Fruit fly (Drosophila melanogaster) whole organism, adult: Measurements from ENCODE around the gene TotE.

Experiments
- CG11617 ChIP-seq: fragments of 200-800 bp; sonication (Bioruptor generic); optimal IDR thresholded peaks from 2 replicates; lab custom pipeline; 2017; ENCODE audit warnings: mild to moderate bottlenecking, missing biosample characterization, missing genetic modification reagents, missing genetic modification characterization
- CG12768 ChIP-seq: fragments of 200-800 bp; sonication (Bioruptor generic); optimal IDR thresholded peaks from 2 replicates; lab custom pipeline; 2017; ENCODE audit warnings: missing biosample characterization, missing genetic modification characterization, mild to moderate bottlenecking, moderate library complexity, missing genetic modification reagents
- CG14711 ChIP-seq: fragments of 200-800 bp; sonication (Bioruptor generic); optimal IDR thresholded peaks from 2 replicates; lab custom pipeline; 2018; ENCODE audit warnings: missing biosample characterization, mild to moderate bottlenecking, missing genetic modification characterization, moderate library complexity
- CG1620 ChIP-seq: fragments of 200-800 bp; sonication (Bioruptor generic); optimal IDR thresholded peaks from 2 replicates; lab custom pipeline; 2016; ENCODE audit warnings: missing biosample characterization, missing genetic modification characterization
- CG33017 ChIP-seq: fragments of 200-800 bp; sonication (Bioruptor generic); optimal IDR thresholded peaks from 2 replicates; lab custom pipeline; 2018; ENCODE audit warnings: missing biosample characterization, mild to moderate bottlenecking, missing genetic modification characterization, moderate library complexity
- CG5204 ChIP-seq: fragments of 200-800 bp; sonication (Bioruptor generic); optimal IDR thresholded peaks from 2 replicates; lab custom pipeline; 2016; ENCODE audit warnings: missing biosample characterization, missing genetic modification characterization
- CG7045 ChIP-seq: fragments of 200-800 bp; sonication (Bioruptor generic); optimal IDR thresholded peaks from 2 replicates; lab custom pipeline; 2017; ENCODE audit warnings: missing biosample characterization, mild to moderate bottlenecking, missing genetic modification characterization
- CG7101 ChIP-seq: fragments of 200-800 bp; sonication (Bioruptor generic); optimal IDR thresholded peaks from 2 replicates; lab custom pipeline; 2018; ENCODE audit warnings: missing biosample characterization, mild to moderate bottlenecking, missing genetic modification characterization, moderate library complexity
- Clk ChIP-seq: fragments of 200-800 bp; sonication (Bioruptor generic); optimal IDR thresholded peaks from 2 replicates; lab custom pipeline; 2017; ENCODE audit warnings: missing biosample characterization, missing genetic modification characterization
- Crg-1 ChIP-seq: fragments of 200-800 bp; sonication (Bioruptor generic); optimal IDR thresholded peaks from 2 replicates; lab custom pipeline; 2016; ENCODE audit warnings: missing biosample characterization, missing genetic modification characterization
- Hr96 ChIP-seq: fragments of 200-800 bp; sonication (Bioruptor generic); optimal IDR thresholded peaks from 2 replicates; lab custom pipeline; 2016; ENCODE audit warnings: missing biosample characterization, missing genetic modification characterization
- Mnt ChIP-seq: fragments of 200-800 bp; sonication (Bioruptor generic); optimal IDR thresholded peaks from 2 replicates; lab custom pipeline; 2016; ENCODE audit warnings: missing biosample characterization, mild to moderate bottlenecking, missing genetic modification characterization
- bab1 ChIP-seq: fragments of 200-800 bp; sonication (Bioruptor generic); optimal IDR thresholded peaks from 3 replicates; lab custom pipeline; 2019; ENCODE audit warnings: missing biosample characterization, mild to moderate bottlenecking, missing genetic modification characterization, moderate library complexity
- cic ChIP-seq: fragments of 200-800 bp; sonication (Bioruptor generic); optimal IDR thresholded peaks from 2 replicates; lab custom pipeline; 2017; ENCODE audit warnings: missing biosample characterization, mild to moderate bottlenecking, missing genetic modification characterization, moderate library complexity
- cnc ChIP-seq, 2 experiments: fragments of >200 bp; optimal IDR thresholded peaks; 2 replicates each; lab custom pipeline; 2017
- kay ChIP-seq: fragments of 200-800 bp; sonication (Bioruptor generic); peaks from one replicate; lab custom pipeline; 2016; ENCODE audit warnings: missing biosample characterization, missing genetic modification characterization, borderline replicate concordance
- ovo ChIP-seq: fragments of 200-800 bp; sonication (Bioruptor generic); optimal IDR thresholded peaks from 2 replicates; lab custom pipeline; 2016; ENCODE audit warnings: missing biosample characterization, missing genetic modification characterization
- pad ChIP-seq: fragments of 200-800 bp; sonication (Bioruptor generic); optimal IDR thresholded peaks from 3 replicates; lab custom pipeline; 2017; ENCODE audit warnings: missing biosample characterization, missing genetic modification characterization, mild to moderate bottlenecking, moderate library complexity, missing genetic modification reagents
- tj ChIP-seq: fragments of 200-800 bp; sonication (Bioruptor generic); optimal IDR thresholded peaks from 3 replicates; lab custom pipeline; 2017; ENCODE audit warnings: missing biosample characterization, mild to moderate bottlenecking, missing genetic modification characterization, moderate library complexity
- toe ChIP-seq: fragments of 200-800 bp; sonication (Bioruptor generic); optimal IDR thresholded peaks from 2 replicates; lab custom pipeline; 2016; ENCODE audit warnings: missing biosample characterization, missing genetic modification characterization

TotE gene

DNA sequence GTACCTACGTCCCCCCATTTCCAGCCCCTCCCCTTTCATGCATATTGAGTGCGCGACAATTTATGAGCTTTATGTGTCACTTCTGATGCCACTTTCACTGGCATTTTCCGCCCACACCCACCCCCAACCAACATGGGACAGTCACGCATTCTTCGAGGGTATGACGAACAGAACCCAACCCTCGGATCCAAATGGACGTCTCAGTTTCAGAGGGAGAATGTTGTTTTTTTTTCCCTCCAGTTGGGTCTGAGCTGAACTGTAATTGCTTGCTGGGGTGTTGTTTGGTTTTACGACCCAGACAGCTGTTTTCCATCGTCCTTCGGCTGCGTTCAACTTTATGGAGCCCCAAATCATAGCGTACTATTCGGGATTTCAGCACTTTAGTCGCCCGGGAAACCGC lies 10.5 kb upstream of the TotE start:
- TF ChIP-seq CG7045 (GFP tag; lab: Kevin White, UChicago) = no peak
- TF ChIP-seq toe (GFP tag; lab: Kevin White, UChicago) = no peak
- TF ChIP-seq cnc (optimal IDR thresholded peaks at IDR 0.05; lab: Kevin White, UChicago) = no peak
- no peak for TF ChIP-seq ovo (GFP tag; lab: Kevin White, UChicago)
- no peak for TF ChIP-seq CG11617 (GFP tag; lab: Kevin White, UChicago)

- TF ChIP-seq tj (GFP tag; lab: Kevin White, UChicago) (no peak), CG14711 (tag; lab: Kevin White, UChicago) (no peak), pad (GFP tag; lab: Kevin White, UChicago) (no peak), cnc (optimal IDR thresholded peaks at IDR 0.05; lab: Kevin White, UChicago) (no peak), kay (GFP tag; lab: Kevin White, UChicago) (no peak), bab1 (GFP tag; lab: Kevin White, UChicago) (no peak)
These were observed 4.5 kb upstream of the TotE start for dm6 chr2L:19917860-19918259.

DNA sequence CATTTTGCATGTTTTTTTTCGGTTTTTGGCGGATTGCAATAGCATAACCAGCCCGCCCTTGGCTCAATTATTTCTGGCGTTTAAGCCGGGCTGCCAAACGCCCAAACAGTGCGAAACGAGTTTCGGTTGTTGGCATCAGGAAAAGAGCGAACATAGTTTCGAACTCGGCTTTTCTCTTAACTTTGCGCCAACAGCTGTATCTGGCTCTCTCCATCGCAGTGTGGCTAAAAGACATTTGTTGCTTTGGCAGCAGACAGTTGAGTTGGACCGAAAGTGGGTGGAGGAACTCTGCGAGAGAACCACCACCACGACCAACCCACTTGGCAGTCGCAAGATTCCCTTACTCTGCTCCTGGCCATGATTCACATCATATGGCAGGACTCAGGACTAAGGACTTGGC lies 3.7 kb upstream of the TotE start:
- TF ChIP-seq CG12768 (GFP tag; lab: Kevin White, UChicago) (no peak), cic (GFP tag; lab: Kevin White, UChicago) (no peak), toe (GFP tag; lab: Kevin White, UChicago) (no peak), kay (GFP tag; lab: Kevin White, UChicago) (no peak), Hr96 (GFP tag; lab: Kevin White, UChicago) (no peak)

- no peak for TF ChIP-seq CG12768 (GFP tag; lab: Kevin White, UChicago)
- no peak for TF ChIP-seq cnc (optimal IDR thresholded peaks at IDR 0.05; lab: Kevin White, UChicago)
- TF ChIP-seq Hr96 (GFP tag; lab: Kevin White, UChicago) = no peak
- no peak for TF ChIP-seq CG14711 (tag; lab: Kevin White, UChicago)
- no peak for TF ChIP-seq CG7101
- no peak for TF ChIP-seq CG5204 (GFP tag; lab: Kevin White, UChicago)
- TF ChIP-seq ovo (GFP tag; lab: Kevin White, UChicago) = no peak
- no peak for TF ChIP-seq kay (GFP tag; lab: Kevin White, UChicago)
- TF ChIP-seq CG33017 (tag; lab: Kevin White, UChicago) = no peak
- no peak for TF ChIP-seq CG7045 (GFP tag; lab: Kevin White, UChicago)
- no peak for TF ChIP-seq tj (GFP tag; lab: Kevin White, UChicago)
- no peak for TF ChIP-seq CG11617 (GFP tag; lab: Kevin White, UChicago)
- TF ChIP-seq Clk (GFP tag; lab: Kevin White, UChicago) = no peak
- TF ChIP-seq pad (GFP tag; lab: Kevin White, UChicago) = no peak
- TF ChIP-seq CG1620 (GFP tag; lab: Kevin White, UChicago) = no peak
- TF ChIP-seq cic (GFP tag; lab: Kevin White, UChicago) = no peak
- no peak for TF ChIP-seq toe (GFP tag; lab: Kevin White, UChicago)
These were observed 1.9 kb upstream of the TotE start for dm6 chr2L:19915195-19915594.

DNA sequence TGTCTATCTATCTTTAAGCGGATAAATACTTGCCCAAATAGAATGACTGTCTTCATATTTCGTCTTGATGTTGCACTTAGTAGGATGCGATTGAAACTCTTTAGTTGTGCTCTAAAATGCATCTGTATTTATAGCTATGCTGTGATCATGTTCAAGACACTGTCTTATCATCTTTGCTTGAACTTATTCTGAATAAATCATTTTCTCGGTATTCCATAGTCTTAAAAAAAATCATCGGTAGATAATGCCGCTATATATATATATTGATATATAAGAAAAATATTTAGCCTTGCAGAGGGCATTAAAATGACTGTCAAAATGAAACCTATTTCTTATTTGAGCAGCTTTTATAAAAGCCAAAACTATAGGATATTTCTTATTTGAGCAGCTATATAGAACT lies 1.0 kb downstream of the TotE start, which contains the start of gene TotF:
Gene TotF (minus strand): TSS at position 101 of the 400 bp plus-strand sequence.
- no peak for TF ChIP-seq CG5204 (GFP tag; lab: Kevin White, UChicago)
- no peak for TF ChIP-seq ovo (GFP tag; lab: Kevin White, UChicago)
- TF ChIP-seq CG7045 (GFP tag; lab: Kevin White, UChicago) = no peak
- no peak for TF ChIP-seq tj (GFP tag; lab: Kevin White, UChicago)
- TF ChIP-seq CG1620 (GFP tag; lab: Kevin White, UChicago) = no peak
- TF ChIP-seq cic (GFP tag; lab: Kevin White, UChicago) = no peak
- TF ChIP-seq CG14711 (tag; lab: Kevin White, UChicago) = no peak
- no peak for TF ChIP-seq CG33017 (tag; lab: Kevin White, UChicago)
- no peak for TF ChIP-seq bab1 (GFP tag; lab: Kevin White, UChicago)
- TF ChIP-seq CG11617 (GFP tag; lab: Kevin White, UChicago) = no peak
- TF ChIP-seq Clk (GFP tag; lab: Kevin White, UChicago) = no peak
- no peak for TF ChIP-seq Mnt (GFP tag; lab: Kevin White, UChicago)
- TF ChIP-seq Hr96 (GFP tag; lab: Kevin White, UChicago) = no peak
- no peak for TF ChIP-seq CG7101

DNA sequence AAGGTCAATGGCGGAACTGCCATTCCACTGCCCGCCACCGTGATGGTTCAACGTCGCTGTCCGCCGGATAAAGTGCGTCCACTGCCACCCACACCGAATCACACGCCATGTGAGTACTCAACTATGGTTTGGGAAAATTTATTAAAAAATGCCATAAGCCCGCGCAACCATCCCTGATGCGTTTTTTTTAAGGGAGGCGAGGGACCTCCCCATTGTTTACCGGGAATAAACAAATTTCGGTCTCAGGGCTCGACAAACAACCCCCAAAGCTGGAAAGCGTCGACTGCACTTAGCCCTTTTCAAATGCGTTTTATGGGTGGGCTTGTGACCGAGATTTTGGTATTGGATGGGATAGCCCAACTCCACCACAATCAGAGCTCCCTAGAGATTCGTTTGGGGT lies 5.5 kb downstream of the TotE start:
- TF ChIP-seq CG11617 (GFP tag; lab: Kevin White, UChicago) (no peak), ovo (GFP tag; lab: Kevin White, UChicago) (no peak), Crg-1 (no peak), CG7045 (GFP tag; lab: Kevin White, UChicago) (no peak), kay (GFP tag; lab: Kevin White, UChicago) (no peak)

dm6 chr2L:19905233-19905632 lies 8.1 kb downstream of the TotE start:
- TF ChIP-seq cnc (optimal IDR thresholded peaks at IDR 0.05; lab: Kevin White, UChicago) (no peak), CG7045 (GFP tag; lab: Kevin White, UChicago) (no peak), Hr96 (GFP tag; lab: Kevin White, UChicago) (no peak), CG11617 (GFP tag; lab: Kevin White, UChicago) (no peak), bab1 (GFP tag; lab: Kevin White, UChicago) (no peak), CG14711 (tag; lab: Kevin White, UChicago) (no peak), CG33017 (tag; lab: Kevin White, UChicago) (no peak), Clk (GFP tag; lab: Kevin White, UChicago) (no peak), tj (GFP tag; lab: Kevin White, UChicago) (no peak), pad (GFP tag; lab: Kevin White, UChicago) (no peak), cic (GFP tag; lab: Kevin White, UChicago) (no peak), CG1620 (GFP tag; lab: Kevin White, UChicago) (no peak), Crg-1 (no peak), Mnt (GFP tag; lab: Kevin White, UChicago) (no peak)
